Worm (Caenorhabditis elegans): ENCODE results near the gene acs-11.
A peak's percentile ranks its signal among the peaks of the same experiment; 100 is the strongest.

DNA sequence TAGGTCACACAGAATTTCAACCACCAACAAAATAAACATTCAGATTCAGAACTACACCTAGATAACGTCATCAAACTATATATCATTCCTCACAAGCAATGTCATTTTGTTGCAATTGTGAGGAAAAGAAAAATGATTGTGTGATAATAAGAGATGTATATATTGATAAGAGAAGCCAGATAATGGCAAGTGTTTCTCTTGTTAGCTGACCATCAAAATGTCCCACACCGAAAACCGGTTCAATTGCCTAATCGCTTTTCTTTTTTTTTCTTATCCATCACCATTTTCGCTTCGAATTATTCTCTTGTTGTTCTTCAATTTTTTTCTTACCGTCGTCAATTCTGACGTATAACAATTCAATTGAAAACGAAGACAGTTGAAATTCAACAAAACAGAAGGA lies 30.5 kb downstream of the acs-11 start:
- TF ChIP-seq ZK546.5 (tag; optimal IDR thresholded peaks at IDR 0.05) (no peak), nhr-237 (tag; optimal IDR thresholded peaks at IDR 0.05) (no peak), nhr-25 (tag; optimal IDR thresholded peaks at IDR 0.05) (no peak), lin-39 (tag; optimal IDR thresholded peaks at IDR 0.05) (no peak), nhr-129 (tag; optimal IDR thresholded peaks at IDR 0.05) (no peak), lin-13 (GFP tag; optimal IDR thresholded peaks at IDR 0.05) (no peak), lsy-2 (tag; optimal IDR thresholded peaks at IDR 0.05) (no peak), unc-62 (GFP tag; optimal IDR thresholded peaks at IDR 0.05) (no peak), F13H6.1 (tag; optimal IDR thresholded peaks at IDR 0.05) (peak; percentile 12), R02D3.7 (tag; optimal IDR thresholded peaks at IDR 0.05) (no peak), nhr-11 (tag; optimal IDR thresholded peaks at IDR 0.05) (no peak), nhr-12 (tag; optimal IDR thresholded peaks at IDR 0.05) (no peak)
